Worm (Caenorhabditis elegans): ENCODE measurements around the gene Y94H6A.10.

The Y94H6A.10 gene

ce11 chrIV:2711122-2711669 is 730 bp upstream of the Y94H6A.10 start:
- TF ChIP-seq M03D4.4 (tag; optimal IDR thresholded peaks at IDR 0.05) (no peak), ceh-83 (GFP tag; optimal IDR thresholded peaks at IDR 0.05) (no peak), lin-13 (tag; optimal IDR thresholded peaks at IDR 0.05) (no peak), nhr-237 (tag; optimal IDR thresholded peaks at IDR 0.05) (no peak), mep-1 (tag; optimal IDR thresholded peaks at IDR 0.05) (no peak), ces-1 (GFP tag; optimal IDR thresholded peaks at IDR 0.05) (no peak), tbx-8 (GFP tag; optimal IDR thresholded peaks at IDR 0.05) (no peak), sptf-1 (tag; optimal IDR thresholded peaks at IDR 0.05) (no peak), blmp-1 (tag; optimal IDR thresholded peaks at IDR 0.05) (no peak), ceh-39 (tag; optimal IDR thresholded peaks at IDR 0.05) (no peak), unc-62 (GFP tag; optimal IDR thresholded peaks at IDR 0.05) (no peak), lsy-2 (tag; optimal IDR thresholded peaks at IDR 0.05) (no peak), sem-2 (GFP tag; optimal IDR thresholded peaks at IDR 0.05) (no peak), nhr-76 (tag; optimal IDR thresholded peaks at IDR 0.05) (no peak), mab-5 (tag; optimal IDR thresholded peaks at IDR 0.05) (no peak), drap-1 (GFP tag; optimal IDR thresholded peaks at IDR 0.05) (no peak)

DNA sequence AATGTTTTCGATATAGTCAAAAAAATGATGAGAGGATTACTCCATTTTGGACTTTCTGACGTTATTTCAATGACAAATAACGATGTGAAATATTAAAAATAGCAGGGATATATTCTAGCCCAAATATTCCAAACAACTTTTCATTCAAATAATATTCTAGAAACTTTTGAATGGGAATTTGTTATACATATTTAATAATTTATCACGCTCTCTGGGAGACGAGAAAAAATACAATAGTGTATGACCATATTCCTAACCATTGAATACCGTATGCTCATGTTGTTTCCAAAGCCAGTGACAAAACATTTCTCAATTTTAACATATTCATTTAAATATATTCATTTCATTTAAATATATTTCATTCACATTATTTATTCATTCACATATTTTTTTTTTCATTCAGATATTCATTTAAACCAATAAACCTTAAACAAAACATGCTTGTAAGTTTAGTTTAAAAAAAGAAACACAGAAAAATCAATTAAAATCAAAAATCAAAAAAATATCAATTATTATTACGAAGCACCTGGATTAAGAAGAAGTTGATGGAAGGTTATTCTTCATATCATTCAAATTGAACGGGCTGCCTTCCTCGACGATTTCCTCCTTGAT is 770 bp downstream of the Y94H6A.10 start:
- no peak for TF ChIP-seq mab-5 (tag; optimal IDR thresholded peaks at IDR 0.05)
- no peak for TF ChIP-seq nhr-76 (tag; optimal IDR thresholded peaks at IDR 0.05)
- no peak for TF ChIP-seq tbx-8 (GFP tag; optimal IDR thresholded peaks at IDR 0.05)
- no peak for TF ChIP-seq unc-39 (tag; optimal IDR thresholded peaks at IDR 0.05)
- no peak for TF ChIP-seq lin-32 (GFP tag; optimal IDR thresholded peaks at IDR 0.05)
- no peak for TF ChIP-seq ceh-39 (tag; optimal IDR thresholded peaks at IDR 0.05)
- TF ChIP-seq lin-13 (tag; optimal IDR thresholded peaks at IDR 0.05): no peak
- TF ChIP-seq pha-4 (tag; optimal IDR thresholded peaks at IDR 0.05): no peak
- no peak for TF ChIP-seq ceh-43 (GFP tag; optimal IDR thresholded peaks at IDR 0.05)
- TF ChIP-seq drap-1 (GFP tag; optimal IDR thresholded peaks at IDR 0.05): no peak
- TF ChIP-seq ces-1 (GFP tag; optimal IDR thresholded peaks at IDR 0.05): no peak
- TF ChIP-seq mep-1 (tag; optimal IDR thresholded peaks at IDR 0.05): no peak
- no peak for TF ChIP-seq cnd-1 (tag; optimal IDR thresholded peaks at IDR 0.05)
- no peak for TF ChIP-seq flh-1 (GFP tag; optimal IDR thresholded peaks at IDR 0.05)
- no peak for TF ChIP-seq hlh-1 (tag; optimal IDR thresholded peaks at IDR 0.05)
- TF ChIP-seq ztf-11 (tag; optimal IDR thresholded peaks at IDR 0.05): no peak
- no peak for TF ChIP-seq zip-8 (tag; optimal IDR thresholded peaks at IDR 0.05)

DNA sequence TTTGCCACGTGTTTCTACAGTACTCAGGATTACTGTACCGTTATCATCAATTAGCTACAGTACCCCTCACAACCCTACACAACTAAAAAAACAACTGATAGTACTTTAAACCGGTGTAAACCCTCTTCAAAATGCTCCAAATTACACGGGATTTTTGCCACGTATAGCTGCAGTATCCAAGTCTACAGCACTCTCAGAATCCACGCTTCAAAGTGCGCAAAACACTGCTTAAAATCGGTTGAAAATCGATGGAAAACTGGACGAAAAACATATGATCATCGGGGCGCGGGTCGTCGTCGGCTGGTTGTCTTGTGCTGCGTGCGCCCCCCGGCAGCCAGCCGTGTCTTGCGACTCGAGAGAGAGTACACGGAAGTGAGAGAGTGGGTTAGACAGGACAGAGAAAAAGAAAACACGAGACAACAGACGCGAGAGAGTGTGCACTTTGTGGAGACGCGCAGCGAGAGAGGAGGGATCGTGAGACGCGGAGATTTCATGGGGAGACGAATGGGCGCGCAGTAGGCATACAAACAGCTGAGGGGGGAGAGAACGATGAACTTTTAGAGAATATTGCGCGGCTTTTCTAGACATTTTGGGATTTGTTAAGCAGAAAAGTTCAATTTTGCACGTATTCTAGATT is 2.0 kb downstream of the Y94H6A.10 start:
- TF ChIP-seq elt-1 (tag; optimal IDR thresholded peaks at IDR 0.05; ENCODE audit: borderline replicate concordance, insufficient read depth) (no peak), lsy-2 (tag; optimal IDR thresholded peaks at IDR 0.05) (peak; percentile 37), cnd-1 (tag; optimal IDR thresholded peaks at IDR 0.05) (peak; percentile 11), ceh-39 (tag; optimal IDR thresholded peaks at IDR 0.05) (no peak), drap-1 (GFP tag; optimal IDR thresholded peaks at IDR 0.05) (peak; percentile 8), unc-120 (tag; optimal IDR thresholded peaks at IDR 0.05; ENCODE audit: poor library complexity, severe bottlenecking) (peak; percentile 39), pha-4 (tag; optimal IDR thresholded peaks at IDR 0.05) (peak; percentile 65), nhr-237 (tag; optimal IDR thresholded peaks at IDR 0.05) (peak; percentile 57), hlh-1 (tag; optimal IDR thresholded peaks at IDR 0.05) (peak; percentile 57), nhr-76 (tag; optimal IDR thresholded peaks at IDR 0.05) (no peak), mab-5 (tag; optimal IDR thresholded peaks at IDR 0.05) (no peak), ham-2 (GFP tag; optimal IDR thresholded peaks at IDR 0.05) (peak; percentile 8), unc-62 (GFP tag; optimal IDR thresholded peaks at IDR 0.05) (peak; percentile 9)

ce11 chrIV:2707012-2707411 is 3.5 kb downstream of the Y94H6A.10 start, which contains the start of gene ubc-8:
ubc-8 (minus strand) TSS chrIV:2707238.
- TF ChIP-seq ces-1 (GFP tag; optimal IDR thresholded peaks at IDR 0.05): no peak
- no peak for TF ChIP-seq M03D4.4 (tag; optimal IDR thresholded peaks at IDR 0.05)
- TF ChIP-seq ceh-39 (tag; optimal IDR thresholded peaks at IDR 0.05): no peak
- TF ChIP-seq elt-3 (tag; optimal IDR thresholded peaks at IDR 0.05): no peak
- no peak for TF ChIP-seq unc-120 (tag; optimal IDR thresholded peaks at IDR 0.05; ENCODE audit: poor library complexity, severe bottlenecking)
- no peak for TF ChIP-seq unc-39 (tag; optimal IDR thresholded peaks at IDR 0.05)
- no peak for TF ChIP-seq nhr-12 (tag; optimal IDR thresholded peaks at IDR 0.05)
- TF ChIP-seq mab-5 (tag; optimal IDR thresholded peaks at IDR 0.05): no peak
- TF ChIP-seq nhr-2 (tag; optimal IDR thresholded peaks at IDR 0.05): no peak
- no peak for TF ChIP-seq snpc-4 (tag; optimal IDR thresholded peaks at IDR 0.05)
- TF ChIP-seq nhr-76 (tag; optimal IDR thresholded peaks at IDR 0.05): no peak
- TF ChIP-seq ceh-83 (GFP tag; optimal IDR thresholded peaks at IDR 0.05): no peak
- no peak for TF ChIP-seq nhr-28 (tag; optimal IDR thresholded peaks at IDR 0.05)
- TF ChIP-seq zip-8 (tag; optimal IDR thresholded peaks at IDR 0.05): no peak
- TF ChIP-seq nhr-237 (tag; optimal IDR thresholded peaks at IDR 0.05): no peak
- no peak for TF ChIP-seq pha-4 (tag; optimal IDR thresholded peaks at IDR 0.05)
- TF ChIP-seq sem-2 (GFP tag; optimal IDR thresholded peaks at IDR 0.05): no peak
